Fruit fly (Drosophila melanogaster) whole organism, embryonic: ENCODE data around the gene Eip75B.

ENCODE experiments used
- ATbp ChIP-seq: fragments of 200-800 bp; sonication (Bioruptor generic); optimal IDR thresholded peaks from 2 replicates; lab custom pipeline; 2017; ENCODE audit warnings: missing biosample characterization, mild to moderate bottlenecking, missing genetic modification characterization, missing genetic modification reagents
- BtbVII ChIP-seq: fragments of 200-800 bp; sonication (Bioruptor generic); optimal IDR thresholded peaks from 3 replicates; lab custom pipeline; 2017; ENCODE audit warnings: missing biosample characterization, mild to moderate bottlenecking, missing genetic modification characterization
- CG10147 ChIP-seq: fragments of 200-800 bp; sonication (Bioruptor generic); optimal IDR thresholded peaks from 2 replicates; lab custom pipeline; 2019; ENCODE audit warnings: missing biosample characterization, mild to moderate bottlenecking, missing genetic modification characterization, moderate library complexity
- CG12769 ChIP-seq: fragments of 200-800 bp; sonication (Bioruptor generic); optimal IDR thresholded peaks from 2 replicates; lab custom pipeline; 2019; ENCODE audit warnings: missing biosample characterization, mild to moderate bottlenecking, missing genetic modification characterization, moderate library complexity
- CG13424 ChIP-seq: fragments of 200-800 bp; sonication (Bioruptor generic); optimal IDR thresholded peaks from 2 replicates; lab custom pipeline; 2019; ENCODE audit warnings: missing biosample characterization, mild to moderate bottlenecking, missing genetic modification characterization, moderate library complexity
- CG14710 ChIP-seq: fragments of 200-800 bp; sonication (Bioruptor generic); optimal IDR thresholded peaks from 3 replicates; lab custom pipeline; 2019; ENCODE audit warnings: missing biosample characterization, mild to moderate bottlenecking, missing genetic modification characterization, moderate library complexity
- CG15514 ChIP-seq: fragments of 200-800 bp; sonication (Bioruptor generic); optimal IDR thresholded peaks from 3 replicates; lab custom pipeline; 2017; ENCODE audit warnings: missing biosample characterization, missing genetic modification characterization, mild to moderate bottlenecking, moderate library complexity, missing genetic modification reagents
- CG17385 ChIP-seq: fragments of 200-800 bp; sonication (Bioruptor generic); optimal IDR thresholded peaks from 3 replicates; lab custom pipeline; 2018; ENCODE audit warnings: missing biosample characterization, mild to moderate bottlenecking, missing genetic modification characterization
- CG18262 ChIP-seq: fragments of 200-800 bp; optimal IDR thresholded peaks from 3 replicates; lab custom pipeline; 2019; ENCODE audit warnings: missing biosample characterization, mild to moderate bottlenecking, missing genetic modification characterization, moderate library complexity
- CG18764 ChIP-seq: fragments of 200-800 bp; sonication (Bioruptor generic); optimal IDR thresholded peaks from 3 replicates; lab custom pipeline; 2016; ENCODE audit warnings: missing biosample characterization, missing genetic modification characterization
- CG30403 ChIP-seq: fragments of 200-800 bp; sonication (Bioruptor generic); optimal IDR thresholded peaks from 3 replicates; lab custom pipeline; 2016; ENCODE audit warnings: missing biosample characterization, missing genetic modification characterization
- CG31441 ChIP-seq: fragments of 200-800 bp; sonication (Bioruptor generic); IDR thresholded peaks from 2 replicates; pipeline ENCODE4 v1.3.6; 2022; ENCODE audit warnings: missing biosample characterization, missing genetic modification characterization
- CG32767 ChIP-seq: fragments of 200-800 bp; sonication (Bioruptor generic); IDR thresholded peaks from 2 replicates; pipeline ENCODE4 v1.3.6; 2022; ENCODE audit warnings: missing biosample characterization, missing genetic modification characterization
- CG4360 ChIP-seq: fragments of 200-800 bp; sonication (Bioruptor generic); IDR thresholded peaks from 2 replicates; pipeline ENCODE4 v1.3.6; 2022; ENCODE audit warnings: missing biosample characterization, missing genetic modification characterization
- CG5180 ChIP-seq: fragments of 200-800 bp; sonication (Bioruptor generic); optimal IDR thresholded peaks from 3 replicates; lab custom pipeline; 2017; ENCODE audit warnings: missing biosample characterization, missing genetic modification characterization, mild to moderate bottlenecking, moderate library complexity, missing genetic modification reagents
- CG7271 ChIP-seq: fragments of 200-800 bp; sonication (Bioruptor generic); optimal IDR thresholded peaks from 2 replicates; lab custom pipeline; 2018; ENCODE audit warnings: missing biosample characterization, mild to moderate bottlenecking, missing genetic modification characterization, moderate library complexity
- CG7556 ChIP-seq: fragments of 200-800 bp; sonication (Bioruptor generic); optimal IDR thresholded peaks from 2 replicates; lab custom pipeline; 2017; ENCODE audit warnings: missing biosample characterization, mild to moderate bottlenecking, missing genetic modification characterization
- CG7928 ChIP-seq: fragments of 200-800 bp; sonication (Bioruptor generic); optimal IDR thresholded peaks from 2 replicates; lab custom pipeline; 2017; ENCODE audit warnings: missing biosample characterization, mild to moderate bottlenecking, missing genetic modification characterization
- CG8478 ChIP-seq: fragments of >200 bp; optimal IDR thresholded peaks from 2 replicates; lab custom pipeline; 2018
- CG8944 ChIP-seq: fragments of 200-800 bp; sonication (Bioruptor generic); optimal IDR thresholded peaks from 3 replicates; lab custom pipeline; 2016; ENCODE audit warnings: missing biosample characterization, missing genetic modification characterization
- CG9437 ChIP-seq: fragments of 200-800 bp; sonication (Bioruptor generic); optimal IDR thresholded peaks from 2 replicates; lab custom pipeline; 2018; ENCODE audit warnings: missing biosample characterization, mild to moderate bottlenecking, missing genetic modification characterization
- CG9876 ChIP-seq: fragments of 200-800 bp; sonication (Bioruptor generic); optimal IDR thresholded peaks from 2 replicates; lab custom pipeline; 2016; ENCODE audit warnings: missing biosample characterization, missing genetic modification characterization
- CoRest ChIP-seq: fragments of 200-800 bp; sonication (Bioruptor generic); optimal IDR thresholded peaks from 3 replicates; lab custom pipeline; 2018; ENCODE audit warnings: missing biosample characterization, mild to moderate bottlenecking, missing genetic modification characterization, moderate library complexity
- D ChIP-seq, 2 experiments: fragments of 200-800 bp in 1 of 2; fragments of >200 bp in 1 of 2; sonication (Bioruptor generic) in 1 of 2; optimal IDR thresholded peaks; 2 replicates in 1 of 2; 3 replicates in 1 of 2; lab custom pipeline; 2017; ENCODE audit warnings: mild to moderate bottlenecking in 1 of 2, missing biosample characterization in 1 of 2, missing genetic modification characterization in 1 of 2, missing genetic modification reagents in 1 of 2
- E2f2 ChIP-seq: fragments of 200-800 bp; sonication (Bioruptor generic); IDR thresholded peaks from 2 replicates; pipeline ENCODE4 v1.3.6; 2022; ENCODE audit warnings: missing biosample characterization, missing genetic modification characterization
- Ets65A ChIP-seq: fragments of 200-800 bp; sonication (Bioruptor generic); peaks from one replicate; lab custom pipeline; 2016; ENCODE audit warnings: missing biosample characterization, missing genetic modification characterization
- MTF-1 ChIP-seq: fragments of 200-800 bp; sonication (Bioruptor generic); optimal IDR thresholded peaks from 2 replicates; lab custom pipeline; 2018; ENCODE audit warnings: missing biosample characterization, mild to moderate bottlenecking, missing genetic modification characterization, borderline replicate concordance
- Oli ChIP-seq: fragments of 200-800 bp; sonication (Bioruptor generic); optimal IDR thresholded peaks from 2 replicates; lab custom pipeline; 2018; ENCODE audit warnings: missing biosample characterization, mild to moderate bottlenecking, missing genetic modification characterization, moderate library complexity
- Poxn ChIP-seq: fragments of 200-800 bp; sonication (Bioruptor generic); IDR thresholded peaks from 2 replicates; pipeline ENCODE4 v1.3.6; 2022; ENCODE audit warnings: missing biosample characterization, missing genetic modification characterization
- Rx ChIP-seq: fragments of 200-800 bp; sonication (Bioruptor generic); IDR thresholded peaks from 2 replicates; pipeline ENCODE4 v1.3.6; 2022; ENCODE audit warnings: missing biosample characterization, missing genetic modification characterization
- Sox100B ChIP-seq: fragments of 200-800 bp; sonication (Bioruptor generic); optimal IDR thresholded peaks from 3 replicates; lab custom pipeline; 2018; ENCODE audit warnings: missing biosample characterization, mild to moderate bottlenecking, missing genetic modification characterization
- Spps ChIP-seq: fragments of 200-800 bp; sonication (Bioruptor generic); optimal IDR thresholded peaks from 2 replicates; lab custom pipeline; 2018; ENCODE audit warnings: missing biosample characterization, mild to moderate bottlenecking, missing genetic modification characterization
- Ssrp ChIP-seq: fragments of 200-800 bp; sonication (Bioruptor generic); optimal IDR thresholded peaks from 2 replicates; lab custom pipeline; 2018; ENCODE audit warnings: missing biosample characterization, mild to moderate bottlenecking, missing genetic modification characterization, moderate library complexity
- az2 ChIP-seq: fragments of 200-800 bp; sonication (Bioruptor generic); optimal IDR thresholded peaks from 3 replicates; lab custom pipeline; 2016; ENCODE audit warnings: missing biosample characterization, missing genetic modification characterization
- caup ChIP-seq: fragments of 200-800 bp; sonication (Bioruptor generic); optimal IDR thresholded peaks from 3 replicates; lab custom pipeline; 2017; ENCODE audit warnings: missing biosample characterization, mild to moderate bottlenecking, missing genetic modification characterization, moderate library complexity; ENCODE audit not compliant: severe bottlenecking
- croc ChIP-seq: fragments of 200-800 bp; sonication (Bioruptor generic); conservative IDR thresholded peaks from 3 replicates; pipeline ENCODE4 v1.3.6; 2022; ENCODE audit warnings: missing biosample characterization, missing genetic modification characterization
- gcm2 ChIP-seq: fragments of 200-800 bp; sonication (Bioruptor generic); optimal IDR thresholded peaks from 2 replicates; lab custom pipeline; 2016; ENCODE audit warnings: missing biosample characterization, missing genetic modification characterization
- hb ChIP-seq: fragments of 200-800 bp; sonication (Bioruptor generic); IDR thresholded peaks from 3 replicates; pipeline ENCODE4 v1.3.6; 2022; ENCODE audit warnings: missing biosample characterization, missing genetic modification characterization; ENCODE audit not compliant: partially characterized antibody
- hth ChIP-seq: fragments of >200 bp; optimal IDR thresholded peaks from 2 replicates; lab custom pipeline; 2017; ENCODE audit warnings: inconsistent platforms
- jing ChIP-seq: fragments of 200-800 bp; sonication (Bioruptor generic); optimal IDR thresholded peaks from 2 replicates; lab custom pipeline; 2018; ENCODE audit warnings: missing biosample characterization, mild to moderate bottlenecking, missing genetic modification characterization
- lola ChIP-seq, 3 experiments: fragments of >200 bp in 2 of 3; fragments of 200-800 bp in 1 of 3; sonication (Bioruptor generic) in 1 of 3; optimal IDR thresholded peaks; 2 replicates each; lab custom pipeline; 2017 to 2019; ENCODE audit warnings: missing biosample characterization in 3 of 3, missing genetic modification characterization in 3 of 3, mild to moderate bottlenecking in 1 of 3, moderate library complexity in 1 of 3
- nom ChIP-seq: fragments of 200-800 bp; sonication (Bioruptor generic); optimal IDR thresholded peaks from 2 replicates; lab custom pipeline; 2017; ENCODE audit warnings: missing biosample characterization, missing genetic modification characterization, mild to moderate bottlenecking, moderate library complexity, missing genetic modification reagents
- phol ChIP-seq: fragments of 200-800 bp; sonication (Bioruptor generic); optimal IDR thresholded peaks from 3 replicates; lab custom pipeline; 2018; ENCODE audit warnings: missing biosample characterization, mild to moderate bottlenecking, missing genetic modification characterization, moderate library complexity
- pnt ChIP-seq: fragments of 200-800 bp; sonication (Bioruptor generic); optimal IDR thresholded peaks from 3 replicates; lab custom pipeline; 2016; ENCODE audit warnings: missing biosample characterization, missing genetic modification characterization
- repo ChIP-seq: fragments of 200-800 bp; sonication (Bioruptor generic); optimal IDR thresholded peaks from 2 replicates; lab custom pipeline; 2016; ENCODE audit warnings: missing biosample characterization, missing genetic modification characterization
- rib ChIP-seq: fragments of 200-800 bp; sonication (Bioruptor generic); IDR thresholded peaks from 2 replicates; pipeline ENCODE4 v1.3.6; 2022; ENCODE audit warnings: missing biosample characterization, missing genetic modification characterization
- tgo ChIP-seq: fragments of 200-800 bp; sonication (Bioruptor generic); IDR thresholded peaks from 3 replicates; pipeline ENCODE4 v1.3.6; 2022; ENCODE audit warnings: missing biosample characterization, missing genetic modification characterization
- unpg ChIP-seq: fragments of 200-800 bp; sonication (Bioruptor generic); optimal IDR thresholded peaks from 3 replicates; lab custom pipeline; 2018; ENCODE audit warnings: missing biosample characterization, mild to moderate bottlenecking, missing genetic modification characterization, moderate library complexity
- yki ChIP-seq: fragments of >200 bp; optimal IDR thresholded peaks from 3 replicates; lab custom pipeline; 2018

Gene Eip75B

DNA sequence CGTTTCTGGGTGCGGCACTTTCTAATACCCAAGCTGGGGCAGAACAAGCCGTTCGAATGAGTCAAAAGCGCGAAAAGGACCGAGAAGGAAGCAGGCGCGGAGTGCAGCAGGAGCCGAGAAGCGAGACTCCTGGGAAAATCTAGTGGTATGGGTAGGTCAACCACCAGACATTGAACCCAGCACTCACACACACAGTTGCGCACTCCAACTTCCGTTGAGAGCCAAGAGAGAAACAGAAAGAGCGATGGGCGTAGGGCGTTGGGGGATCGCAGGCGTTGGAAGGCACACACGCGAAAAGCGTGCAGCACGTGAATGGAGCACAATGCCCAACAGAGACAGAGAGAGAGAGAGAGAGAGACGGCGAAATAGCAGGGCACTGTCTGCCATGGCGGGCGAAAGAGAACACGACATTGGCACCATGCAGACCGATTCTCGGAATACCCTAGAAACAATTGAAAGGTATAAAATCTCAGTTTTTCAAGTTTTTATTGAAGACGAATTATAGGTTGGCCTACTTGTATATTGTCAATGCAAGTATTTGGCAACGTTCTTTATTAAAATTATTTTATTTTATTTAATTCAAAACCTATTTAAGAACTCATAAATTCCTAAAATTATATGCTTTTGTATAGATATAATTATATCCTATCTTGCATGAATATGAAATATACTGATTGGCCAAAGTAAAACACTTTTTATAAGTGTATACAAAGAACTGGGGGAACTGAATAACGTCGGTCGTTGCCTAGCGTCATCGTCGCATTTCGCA, 13.3 kb upstream of the Eip75B start (continued):
- peak in 1 of 3 experiments; percentile 49 for TF ChIP-seq lola (GFP tag; optimal IDR thresholded peaks at IDR 0.05; lab: Kevin White, UChicago)
- TF ChIP-seq CG18764 (GFP tag; lab: Kevin White, UChicago): no peak
- TF ChIP-seq pnt (GFP tag; lab: Kevin White, UChicago): no peak
- peak; percentile 28 for TF ChIP-seq CG9437 (GFP tag; lab: Kevin White, UChicago)
- peak; percentile 30 for TF ChIP-seq CoRest (tag; lab: Kevin White, UChicago)
- peak; percentile 68 for TF ChIP-seq Ets65A (GFP tag; lab: Kevin White, UChicago)
- TF ChIP-seq phol: no peak
- no peak for TF ChIP-seq D (optimal IDR thresholded peaks at IDR 0.05; lab: Kevin White, UChicago)
- peak; percentile 36 for TF ChIP-seq D (GFP tag; optimal IDR thresholded peaks at IDR 0.05; lab: Kevin White, UChicago)
- TF ChIP-seq CG17385 (GFP tag; lab: Kevin White, UChicago): peak; percentile 42
- no peak for TF ChIP-seq CG8478 (lab: Kevin White, UChicago)
- TF ChIP-seq yki (lab: Kevin White, UChicago): no peak
- TF ChIP-seq jing (GFP tag; lab: Kevin White, UChicago): no peak
- TF ChIP-seq CG7271 (tag; lab: Kevin White, UChicago): no peak
- TF ChIP-seq tgo: no peak; the same call in 2 of the 3 replicates
- no peak for TF ChIP-seq hth (lab: Kevin White, UChicago)
- no peak for TF ChIP-seq repo (GFP tag; lab: Kevin White, UChicago)
- no peak for TF ChIP-seq CG7928
- no peak for TF ChIP-seq Rx (GFP tag; lab: Robert Waterston, UW)
- TF ChIP-seq caup: no peak
- TF ChIP-seq az2 (GFP tag; lab: Kevin White, UChicago): peak; percentile 26
- TF ChIP-seq BtbVII (GFP tag; lab: Kevin White, UChicago): peak; percentile 6
- TF ChIP-seq CG18262 (tag; lab: Kevin White, UChicago): peak; percentile 62
- no peak for TF ChIP-seq CG8944 (GFP tag; lab: Kevin White, UChicago)
- TF ChIP-seq E2f2: no peak
- TF ChIP-seq hb (GFP tag; lab: Robert Waterston, UW): no peak
- TF ChIP-seq CG12769 (tag; lab: Kevin White, UChicago): no peak
- peak; percentile 35 for TF ChIP-seq unpg (GFP tag; lab: Kevin White, UChicago)
- TF ChIP-seq Oli (tag; lab: Kevin White, UChicago): peak; percentile 50
- no peak for TF ChIP-seq gcm2 (GFP tag; lab: Kevin White, UChicago)
- no peak for TF ChIP-seq CG32767 (GFP tag; lab: Robert Waterston, UW)
- TF ChIP-seq CG4360 (GFP tag; lab: Robert Waterston, UW): no peak
- TF ChIP-seq CG10147: peak; percentile 33
- TF ChIP-seq CG7556 (GFP tag; lab: Kevin White, UChicago): no peak
- TF ChIP-seq CG31441 (GFP tag; lab: Robert Waterston, UW): peak; percentile 60
- TF ChIP-seq CG5180 (GFP tag; lab: Kevin White, UChicago): no peak
- no peak for TF ChIP-seq CG15514 (GFP tag; lab: Kevin White, UChicago)
- no peak for TF ChIP-seq MTF-1 (GFP tag; lab: Kevin White, UChicago)
- no peak for TF ChIP-seq rib
- no peak for TF ChIP-seq Spps (tag; lab: Kevin White, UChicago)
- peak; percentile 11 for TF ChIP-seq CG30403
- peak; percentile 86 for TF ChIP-seq nom (GFP tag; lab: Kevin White, UChicago)
- no peak for TF ChIP-seq Ssrp (tag; lab: Kevin White, UChicago)
- TF ChIP-seq Sox100B (GFP tag; lab: Kevin White, UChicago): peak; percentile 69
- peak; percentile 53 for TF ChIP-seq CG14710
- peak; percentile 38; the same call in 2 of the 3 replicates for TF ChIP-seq croc (GFP tag; lab: Robert Waterston, UW)
- TF ChIP-seq ATbp (GFP tag; lab: Kevin White, UChicago): peak; percentile 50
- TF ChIP-seq CG13424 (tag; lab: Kevin White, UChicago): peak; percentile 61
- TF ChIP-seq Poxn (GFP tag; lab: Robert Waterston, UW): no peak
- no peak for TF ChIP-seq CG9876
